Fruit fly (Drosophila melanogaster) whole organism, pupa: ENCODE results near the gene RasGAP1.
"Not testable (repeated sequence)": the region's sequence is repeated elsewhere in the genome, so short reads cannot be mapped to it uniquely, and the experiment has no call there.

Experiments
- CG10348 ChIP-seq: fragments of 200-800 bp; sonication (Bioruptor generic); IDR thresholded peaks from 2 replicates; pipeline ENCODE4 v1.3.6; 2022; ENCODE audit warnings: missing biosample characterization, missing genetic modification characterization
- CG12605 ChIP-seq: fragments of 200-800 bp; sonication (Bioruptor generic); IDR thresholded peaks from 2 replicates; pipeline ENCODE4 v1.3.6; 2022; ENCODE audit warnings: missing biosample characterization, missing genetic modification characterization
- CG13204 ChIP-seq: fragments of 200-800 bp; sonication (Bioruptor generic); optimal IDR thresholded peaks from 2 replicates; lab custom pipeline; 2018; ENCODE audit warnings: missing biosample characterization, mild to moderate bottlenecking, missing genetic modification characterization, moderate library complexity
- CG14655 ChIP-seq: fragments of 200-800 bp; sonication (Bioruptor generic); optimal IDR thresholded peaks from 3 replicates; lab custom pipeline; 2017; ENCODE audit warnings: mild to moderate bottlenecking, missing biosample characterization, missing genetic modification reagents, missing genetic modification characterization
- CG15710 ChIP-seq: fragments of 200-800 bp; sonication (Bioruptor generic); optimal IDR thresholded peaks from 2 replicates; lab custom pipeline; 2018; ENCODE audit warnings: missing biosample characterization, mild to moderate bottlenecking, missing genetic modification characterization, moderate library complexity
- CG17806 ChIP-seq: fragments of 200-800 bp; sonication (Bioruptor generic); optimal IDR thresholded peaks from 2 replicates; lab custom pipeline; 2018; ENCODE audit warnings: missing biosample characterization, mild to moderate bottlenecking, missing genetic modification characterization, moderate library complexity
- CG32121 ChIP-seq: fragments of 200-800 bp; sonication (Bioruptor generic); IDR thresholded peaks from 2 replicates; pipeline ENCODE4 v1.3.6; 2022; ENCODE audit warnings: missing biosample characterization, missing genetic modification characterization
- CG34367 ChIP-seq: fragments of 200-800 bp; sonication (Bioruptor generic); optimal IDR thresholded peaks from 2 replicates; lab custom pipeline; 2018; ENCODE audit warnings: missing biosample characterization, mild to moderate bottlenecking, missing genetic modification characterization
- CG4496 ChIP-seq: fragments of 200-800 bp; sonication (Bioruptor generic); IDR thresholded peaks from 3 replicates; pipeline ENCODE4 v1.3.6; 2022; ENCODE audit warnings: missing biosample characterization, missing genetic modification characterization
- CG8159 ChIP-seq: fragments of 200-800 bp; sonication (Bioruptor generic); optimal IDR thresholded peaks from 3 replicates; lab custom pipeline; 2018; ENCODE audit warnings: missing biosample characterization, mild to moderate bottlenecking, missing genetic modification characterization, moderate library complexity
- CG8301 ChIP-seq: fragments of 200-800 bp; sonication (Bioruptor generic); optimal IDR thresholded peaks from 2 replicates; lab custom pipeline; 2018; ENCODE audit warnings: missing biosample characterization, mild to moderate bottlenecking, missing genetic modification characterization
- CG9948 ChIP-seq: fragments of 200-800 bp; sonication (Bioruptor generic); optimal IDR thresholded peaks from 2 replicates; lab custom pipeline; 2018; ENCODE audit warnings: missing biosample characterization, mild to moderate bottlenecking, missing genetic modification characterization, moderate library complexity
- D1 ChIP-seq: fragments of 200-800 bp; sonication (Bioruptor generic); optimal IDR thresholded peaks from 2 replicates; lab custom pipeline; 2018; ENCODE audit warnings: missing biosample characterization, mild to moderate bottlenecking, missing genetic modification characterization, moderate library complexity
- EcR ChIP-seq: fragments of 200-800 bp; sonication (Bioruptor generic); optimal IDR thresholded peaks from 3 replicates; lab custom pipeline; 2019; ENCODE audit warnings: missing biosample characterization, missing genetic modification characterization, mild to moderate bottlenecking, moderate library complexity, missing genetic modification reagents
- Ets98B ChIP-seq: fragments of 200-800 bp; sonication (Bioruptor generic); IDR thresholded peaks from 2 replicates; pipeline ENCODE4 v1.3.6; 2022; ENCODE audit warnings: missing biosample characterization, missing genetic modification characterization
- Pif1A ChIP-seq: fragments of 200-800 bp; sonication (Bioruptor generic); optimal IDR thresholded peaks from 3 replicates; lab custom pipeline; 2016; ENCODE audit warnings: missing biosample characterization, missing genetic modification characterization
- Pif1B ChIP-seq: fragments of 200-800 bp; sonication (Bioruptor generic); optimal IDR thresholded peaks from 3 replicates; lab custom pipeline; 2016; ENCODE audit warnings: missing biosample characterization, missing genetic modification characterization
- Snoo ChIP-seq: fragments of 200-800 bp; sonication (Bioruptor generic); optimal IDR thresholded peaks from 3 replicates; lab custom pipeline; 2017; ENCODE audit warnings: missing biosample characterization, mild to moderate bottlenecking, missing genetic modification characterization, inconsistent platforms
- fd96Ca ChIP-seq: fragments of 200-800 bp; sonication (Bioruptor generic); IDR thresholded peaks from 3 replicates; pipeline ENCODE4 v1.3.6; 2022; ENCODE audit warnings: missing biosample characterization, missing genetic modification characterization
- gl ChIP-seq: fragments of 200-800 bp; sonication (Bioruptor generic); optimal IDR thresholded peaks from 2 replicates; lab custom pipeline; 2018; ENCODE audit warnings: missing biosample characterization, mild to moderate bottlenecking, missing genetic modification characterization
- rn ChIP-seq: fragments of 200-800 bp; sonication (Bioruptor generic); IDR thresholded peaks from 2 replicates; pipeline ENCODE4 v1.3.6; 2022; ENCODE audit warnings: missing biosample characterization, missing genetic modification characterization

The RasGAP1 gene

DNA sequence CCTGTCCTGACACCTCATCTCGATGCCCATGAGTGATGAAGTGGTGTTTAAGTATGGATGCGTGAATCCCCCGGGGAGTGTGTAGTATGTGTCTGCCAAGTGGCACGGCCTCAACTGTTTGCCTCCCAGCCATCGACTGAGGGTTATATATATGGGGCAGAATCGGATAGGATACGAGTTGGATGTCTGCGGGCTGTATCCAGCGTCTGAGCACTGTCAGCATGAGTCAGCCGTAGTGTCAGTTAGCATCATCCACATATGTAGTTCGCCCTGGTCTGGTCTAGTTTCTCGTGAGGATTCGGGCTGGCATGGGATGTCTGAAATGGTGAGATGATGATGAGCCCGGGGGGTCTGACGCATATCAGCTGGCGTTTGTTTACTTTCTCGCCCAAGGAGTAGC lies 53.1 kb downstream of the RasGAP1 start, which contains the start of gene Ilp3:
Ilp3 (minus strand) TSS at position 101 of the 400 bp plus-strand sequence.
- TF ChIP-seq gl (no peak), fd96Ca (GFP tag; lab: Robert Waterston, UW) (no peak), CG14655 (no peak), Pif1A (GFP tag; lab: Kevin White, UChicago) (no peak), CG8159 (tag; lab: Kevin White, UChicago) (no peak), CG34367 (tag; lab: Kevin White, UChicago) (no peak), rn (no peak), CG4496 (GFP tag; lab: Robert Waterston, UW) (no peak), D1 (tag; lab: Kevin White, UChicago) (no peak), CG13204 (no peak), CG9948 (tag; lab: Kevin White, UChicago) (no peak), Snoo (no peak), CG12605 (GFP tag; lab: Robert Waterston, UW) (no peak), Ets98B (no peak), Pif1B (GFP tag; lab: Kevin White, UChicago) (no peak), CG10348 (no peak), CG15710 (tag; lab: Kevin White, UChicago) (no peak), CG17806 (tag; lab: Kevin White, UChicago) (no peak), CG32121 (no peak)

DNA sequence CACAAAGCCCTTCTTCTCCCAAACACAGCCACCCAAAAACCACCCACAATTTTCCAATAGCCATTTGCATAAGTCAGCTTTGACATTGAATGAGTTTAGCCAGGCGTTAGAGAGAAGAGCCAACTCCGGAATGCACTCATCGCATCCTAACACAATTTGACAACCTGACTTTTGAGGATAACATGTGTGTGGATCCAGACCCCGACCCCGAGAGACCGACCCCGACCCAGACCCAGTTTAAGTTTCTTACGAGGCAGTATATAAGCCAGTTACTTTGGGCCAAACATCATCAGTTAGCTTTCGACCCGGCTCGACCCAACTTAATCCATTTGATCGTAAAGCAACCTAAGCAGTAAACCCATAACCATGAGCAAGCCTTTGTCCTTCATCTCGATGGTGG lies 55.7 kb downstream of the RasGAP1 start, which contains the start of gene Ilp2:
Ilp2 (plus strand) TSS at position 301 of the 400 bp plus-strand sequence.
- no peak for TF ChIP-seq Pif1A (GFP tag; lab: Kevin White, UChicago)
- no peak for TF ChIP-seq CG10348
- no peak for TF ChIP-seq CG17806 (tag; lab: Kevin White, UChicago)
- no peak for TF ChIP-seq Ets98B
- TF ChIP-seq rn: no peak
- no peak for TF ChIP-seq CG34367 (tag; lab: Kevin White, UChicago)
- TF ChIP-seq CG32121: no peak
- TF ChIP-seq CG13204: no peak
- no peak for TF ChIP-seq fd96Ca (GFP tag; lab: Robert Waterston, UW)
- TF ChIP-seq CG8301 (tag; lab: Kevin White, UChicago): no peak
- no peak for TF ChIP-seq CG9948 (tag; lab: Kevin White, UChicago)
- TF ChIP-seq gl: no peak
- TF ChIP-seq CG4496 (GFP tag; lab: Robert Waterston, UW): no peak
- TF ChIP-seq EcR: no peak
- no peak for TF ChIP-seq CG15710 (tag; lab: Kevin White, UChicago)
- no peak for TF ChIP-seq Pif1B (GFP tag; lab: Kevin White, UChicago)
- TF ChIP-seq D1 (tag; lab: Kevin White, UChicago): no peak
- TF ChIP-seq, all 21 proteins: peak for 0

DNA sequence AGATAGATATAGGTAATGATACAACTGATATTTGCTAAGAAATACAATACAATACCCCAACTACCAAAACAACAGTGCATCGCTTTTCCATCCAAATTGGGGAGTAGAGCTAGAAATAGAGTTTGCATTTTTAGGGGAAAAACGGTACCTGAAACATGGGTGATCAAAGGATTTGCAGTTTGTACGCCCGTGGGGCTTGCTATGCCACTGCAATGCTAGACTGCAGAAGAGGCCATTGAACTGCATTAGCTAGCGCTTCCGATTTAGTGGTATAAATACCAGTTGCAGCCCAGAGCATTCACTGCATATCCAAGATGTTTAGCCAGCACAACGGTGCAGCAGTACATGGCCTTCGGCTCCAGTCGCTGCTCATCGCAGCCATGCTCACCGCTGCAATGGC lies 57.0 kb downstream of the RasGAP1 start, which contains the start of gene Ilp1:
Ilp1 (plus strand) TSS at position 301 of the 400 bp plus-strand sequence.
- TF ChIP-seq CG4496 (GFP tag; lab: Robert Waterston, UW); CG34367 (tag; lab: Kevin White, UChicago); CG9948 (tag; lab: Kevin White, UChicago): not testable (repeated sequence)

DNA sequence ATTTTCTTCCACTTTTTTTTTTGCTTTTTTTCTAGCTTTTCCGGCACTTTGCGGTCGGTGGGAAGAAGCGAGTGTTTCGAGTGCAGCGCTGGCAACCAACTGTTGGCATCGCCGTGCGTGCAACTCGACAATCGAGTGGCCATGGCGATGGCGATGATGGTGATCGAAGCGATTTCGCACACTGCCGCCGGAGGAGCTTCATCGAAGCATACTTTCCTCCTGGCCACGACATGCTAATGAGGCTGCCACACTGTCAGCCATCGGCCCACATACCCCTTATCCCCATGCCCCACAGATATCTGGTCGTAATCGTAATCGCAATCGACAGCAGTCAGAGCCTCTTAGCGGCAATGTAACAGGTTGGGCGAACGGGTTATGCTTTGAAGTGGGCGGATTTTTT lies 57.5 kb downstream of the RasGAP1 start, which contains the start of gene Zasp67:
Zasp67 (minus strand) TSS at position 101 of the 400 bp plus-strand sequence.
- TF ChIP-seq CG13204: no peak
- no peak for TF ChIP-seq CG8301 (tag; lab: Kevin White, UChicago)
- no peak for TF ChIP-seq CG17806 (tag; lab: Kevin White, UChicago)
- TF ChIP-seq CG32121: no peak
- TF ChIP-seq CG4496 (GFP tag; lab: Robert Waterston, UW): no peak
- no peak for TF ChIP-seq CG15710 (tag; lab: Kevin White, UChicago)
- TF ChIP-seq D1 (tag; lab: Kevin White, UChicago): no peak
- TF ChIP-seq CG34367 (tag; lab: Kevin White, UChicago): no peak
- no peak for TF ChIP-seq Ets98B
- TF ChIP-seq Snoo: no peak
